Worm (Caenorhabditis elegans) whole organism, early embryonic: ENCODE measurements around the gene nhr-87.

Experiments
- B0310.2 ChIP-seq: sonication (generic microtip); optimal IDR thresholded peaks from 2 replicates; lab custom pipeline; 2016; ENCODE audit warnings: mild to moderate bottlenecking, missing genetic modification characterization, missing compliant biosample characterization
- F13C5.2 ChIP-seq: sonication (generic microtip); optimal IDR thresholded peaks from 2 replicates; lab custom pipeline; 2017; ENCODE audit warnings: mild to moderate bottlenecking, missing genetic modification characterization, inconsistent platforms, missing compliant biosample characterization
- ama-1 ChIP-seq: fragments of 150-350 bp; optimal IDR thresholded peaks from 2 replicates; lab custom pipeline; 2014
- ceh-13 ChIP-seq: fragments of 200-800 bp; sonication (Bioruptor generic); optimal IDR thresholded peaks from 2 replicates; lab custom pipeline; 2018; ENCODE audit warnings: mild to moderate bottlenecking, missing genetic modification characterization, missing compliant biosample characterization
- ceh-36 ChIP-seq: sonication (generic microtip); optimal IDR thresholded peaks from 2 replicates; lab custom pipeline; 2016; ENCODE audit warnings: missing genetic modification characterization, inconsistent platforms, missing compliant biosample characterization
- flt-1 ChIP-seq: fragments of 200-800 bp; sonication (Bioruptor generic); IDR thresholded peaks from 2 replicates; pipeline ENCODE4 v1.3.6; 2022; ENCODE audit warnings: missing genetic modification characterization, missing compliant biosample characterization
- hmbx-1 ChIP-seq: sonication (generic microtip); optimal IDR thresholded peaks from 2 replicates; lab custom pipeline; 2016; ENCODE audit warnings: mild to moderate bottlenecking, missing genetic modification characterization, missing compliant biosample characterization
- hnd-1 ChIP-seq: sonication (generic microtip); optimal IDR thresholded peaks from 2 replicates; lab custom pipeline; 2016; ENCODE audit warnings: missing genetic modification characterization, missing compliant biosample characterization
- pes-1 ChIP-seq: fragments of 200-800 bp; sonication (Bioruptor generic); IDR thresholded peaks from 2 replicates; pipeline ENCODE4 v1.3.6; 2022; ENCODE audit warnings: missing genetic modification reagents, missing genetic modification characterization, missing compliant biosample characterization
- sea-1 ChIP-seq: fragments of 200-800 bp; sonication (Bioruptor generic); conservative IDR thresholded peaks from 2 replicates; pipeline ENCODE4 v1.3.6; 2022; ENCODE audit warnings: missing genetic modification characterization, missing compliant biosample characterization
- tbx-11 ChIP-seq: fragments of 200-800 bp; sonication (Bioruptor generic); IDR thresholded peaks from 2 replicates; pipeline ENCODE4 v1.3.6; 2022; ENCODE audit warnings: missing genetic modification characterization, missing compliant biosample characterization
- tra-4 ChIP-seq: sonication (generic microtip); optimal IDR thresholded peaks from 2 replicates; lab custom pipeline; 2017; ENCODE audit warnings: missing genetic modification characterization, missing compliant biosample characterization

- TF ChIP-seq ama-1 (lab: Kevin White, UChicago) (no peak), tbx-11 (GFP tag; lab: Robert Waterston, UW) (peak; percentile 62), F13C5.2 (tag; lab: Kevin White, UChicago) (peak; percentile 98), flt-1 (GFP tag; lab: Robert Waterston, UW) (peak; percentile 83), hmbx-1 (peak; percentile 52), sea-1 (peak; percentile 82), hnd-1 (tag; lab: Kevin White, UChicago) (peak; percentile 66), ceh-36 (peak; percentile 70), pes-1 (GFP tag; lab: Robert Waterston, UW) (peak; percentile 83), B0310.2 (peak; percentile 60), tra-4 (tag; lab: Kevin White, UChicago) (peak; percentile 64), ceh-13 (GFP tag; lab: Kevin White, UChicago) (no peak)
Measured at ce11 chrIV:1659045-1659741, 35.4 kb downstream of the nhr-87 start, which contains the start of gene rps-28.
